Worm (Caenorhabditis elegans): ENCODE measurements around the gene mtss-1.

ce11 chrIII:8767889-8768361, at the start of gene mtss-1:
- TF ChIP-seq nhr-12 (tag; optimal IDR thresholded peaks at IDR 0.05) (no peak), mdl-1 (tag; optimal IDR thresholded peaks at IDR 0.05) (no peak), fkh-2 (tag; optimal IDR thresholded peaks at IDR 0.05) (no peak)
